Worm (Caenorhabditis elegans): ENCODE data around the gene rabr-4.

DNA sequence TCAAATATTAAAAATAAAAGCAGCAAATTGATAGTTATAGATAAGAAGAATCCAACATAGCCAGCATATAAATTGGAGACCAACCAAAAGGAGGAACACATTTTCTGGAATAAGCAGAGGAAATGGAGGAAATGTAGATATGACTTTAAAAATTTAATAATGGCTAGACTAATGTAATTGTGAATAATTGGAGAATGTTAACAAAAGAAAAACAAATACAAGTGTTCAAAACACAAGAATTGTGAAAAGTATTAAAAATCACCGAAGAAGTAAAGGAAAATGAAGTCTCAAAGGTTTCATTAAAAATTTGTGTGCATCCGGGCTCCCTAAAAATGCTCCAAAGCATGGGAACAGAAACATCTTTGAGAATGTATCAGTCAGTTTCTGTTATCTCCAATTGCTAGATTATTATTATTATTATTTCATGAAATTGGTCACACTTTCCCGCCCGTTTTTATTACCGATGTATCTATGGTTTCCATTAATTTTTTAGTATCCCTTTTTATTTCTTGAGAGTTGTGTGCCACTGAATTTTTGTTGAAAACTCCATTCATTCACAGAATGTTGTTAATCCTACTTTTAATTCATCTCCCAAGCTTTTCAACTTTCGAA lies 32.5 kb upstream of the rabr-4 start, which contains the start of the genes str-109 and F10A3.11:
- no peak for TF ChIP-seq nhr-23 (tag; optimal IDR thresholded peaks at IDR 0.05)
- no peak for TF ChIP-seq unc-62 (GFP tag; optimal IDR thresholded peaks at IDR 0.05)
- no peak for TF ChIP-seq nhr-12 (tag; optimal IDR thresholded peaks at IDR 0.05)
- TF ChIP-seq lin-39 (tag; optimal IDR thresholded peaks at IDR 0.05): no peak
- TF ChIP-seq nhr-43 (tag; optimal IDR thresholded peaks at IDR 0.05; ENCODE audit: poor library complexity, severe bottlenecking): no peak
- no peak for TF ChIP-seq pqm-1 (tag; optimal IDR thresholded peaks at IDR 0.05)
- TF ChIP-seq zag-1 (tag; optimal IDR thresholded peaks at IDR 0.05): no peak
- TF ChIP-seq nhr-76 (tag; optimal IDR thresholded peaks at IDR 0.05): no peak

Measured in whole organism, L3 larva.